Fruit fly (Drosophila melanogaster) whole organism, embryonic: ENCODE measurements around the gene Apoltp.

Experiments used
- BtbVII ChIP-seq: fragments of 200-800 bp; sonication (Bioruptor generic); optimal IDR thresholded peaks from 3 replicates; lab custom pipeline; 2017; ENCODE audit warnings: missing biosample characterization, mild to moderate bottlenecking, missing genetic modification characterization
- CG10274 ChIP-seq: fragments of 200-800 bp; sonication (Bioruptor generic); optimal IDR thresholded peaks from 3 replicates; lab custom pipeline; 2017; ENCODE audit warnings: missing biosample characterization, mild to moderate bottlenecking, missing genetic modification characterization
- CG5245 ChIP-seq: fragments of 200-800 bp; sonication (Bioruptor generic); optimal IDR thresholded peaks from 3 replicates; lab custom pipeline; 2016; ENCODE audit warnings: missing biosample characterization, missing genetic modification characterization
- CG8281 ChIP-seq: fragments of 200-800 bp; sonication (Bioruptor generic); optimal IDR thresholded peaks from 2 replicates; lab custom pipeline; 2018; ENCODE audit warnings: missing biosample characterization, mild to moderate bottlenecking, missing genetic modification characterization, moderate library complexity
- CG8765 ChIP-seq: fragments of 200-800 bp; sonication (Bioruptor generic); IDR thresholded peaks from 2 replicates; pipeline ENCODE4 v1.3.6; 2022; ENCODE audit warnings: missing biosample characterization, missing genetic modification characterization
- Chrac-16 ChIP-seq: fragments of 200-800 bp; sonication (Bioruptor generic); optimal IDR thresholded peaks from 3 replicates; lab custom pipeline; 2016; ENCODE audit warnings: missing biosample characterization, missing genetic modification characterization
- Vsx1 ChIP-seq: fragments of 200-800 bp; sonication (Bioruptor generic); optimal IDR thresholded peaks from 2 replicates; lab custom pipeline; 2017; ENCODE audit warnings: missing biosample characterization, mild to moderate bottlenecking, missing genetic modification characterization, missing genetic modification reagents
- ase ChIP-seq: fragments of 200-800 bp; sonication (Bioruptor generic); IDR thresholded peaks from 3 replicates; pipeline ENCODE4 v1.3.6; 2022; ENCODE audit warnings: missing biosample characterization, missing genetic modification characterization
- ken ChIP-seq: fragments of 200-800 bp; sonication (Bioruptor generic); IDR thresholded peaks from 3 replicates; pipeline ENCODE4 v1.3.6; 2022; ENCODE audit warnings: missing biosample characterization, missing genetic modification characterization
- phol ChIP-seq: fragments of 200-800 bp; sonication (Bioruptor generic); optimal IDR thresholded peaks from 3 replicates; lab custom pipeline; 2018; ENCODE audit warnings: missing biosample characterization, mild to moderate bottlenecking, missing genetic modification characterization, moderate library complexity
- psq ChIP-seq: fragments of 200-800 bp; sonication (Bioruptor generic); optimal IDR thresholded peaks from 2 replicates; lab custom pipeline; 2017; ENCODE audit warnings: missing biosample characterization, missing genetic modification characterization

DNA sequence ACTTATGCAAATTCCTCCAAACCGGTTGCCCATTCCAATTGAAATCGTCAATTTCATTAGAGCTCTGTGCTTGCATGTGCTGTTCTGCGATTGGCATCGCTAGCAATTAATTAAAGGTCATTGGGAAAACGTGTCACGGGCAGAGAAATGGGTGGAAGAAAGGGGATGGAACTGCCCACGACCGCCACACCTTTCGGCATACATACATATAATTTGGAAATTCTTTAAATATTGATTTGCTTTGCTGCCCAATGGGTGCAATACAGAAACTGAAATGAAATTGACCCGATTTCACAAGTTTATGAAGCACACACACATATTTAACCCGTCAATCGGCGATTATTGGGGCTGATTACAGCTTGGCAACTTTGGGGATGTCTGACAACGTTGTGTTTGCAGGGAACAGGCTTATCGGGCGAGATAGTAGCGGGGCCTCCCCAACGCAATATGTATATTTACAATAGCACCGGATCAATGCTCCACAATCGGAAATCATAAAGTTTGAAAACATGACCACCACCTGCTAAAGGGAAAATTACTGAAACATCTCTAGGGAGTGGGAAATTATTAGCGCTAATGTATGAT is 19.2 kb upstream of the Apoltp start:
- TF ChIP-seq CG8765 (GFP tag; lab: Robert Waterston, UW) (no peak), CG8281 (tag; lab: Kevin White, UChicago) (no peak), Chrac-16 (no peak), CG10274 (GFP tag; lab: Kevin White, UChicago) (no peak), ken (GFP tag; lab: Robert Waterston, UW) (no peak), psq (GFP tag; lab: Kevin White, UChicago) (no peak), BtbVII (GFP tag; lab: Kevin White, UChicago) (no peak), Vsx1 (GFP tag; lab: Kevin White, UChicago) (no peak), phol (tag; lab: Kevin White, UChicago) (no peak), ase (GFP tag; lab: Robert Waterston, UW) (no peak), CG5245 (GFP tag; lab: Kevin White, UChicago) (no peak)
